Worm (Caenorhabditis elegans) whole organism, L2 larva: ENCODE data around the gene K02D10.2.

Source experiments
- F13H6.1 ChIP-seq: sonication (generic microtip); optimal IDR thresholded peaks from 2 replicates; lab custom pipeline; 2016; ENCODE audit warnings: missing genetic modification characterization, missing compliant biosample characterization
- R02D3.7 ChIP-seq: fragments of 150-350 bp; optimal IDR thresholded peaks from 2 replicates; lab custom pipeline; 2014; ENCODE audit warnings: missing biosample characterization, missing genetic modification characterization
- Y55F3AM.14 ChIP-seq: fragments of 200-800 bp; sonication (Bioruptor generic); optimal IDR thresholded peaks from 2 replicates; lab custom pipeline; 2018; ENCODE audit warnings: mild to moderate bottlenecking, missing genetic modification characterization, missing compliant biosample characterization
- alr-1 ChIP-seq: fragments of 150-350 bp; optimal IDR thresholded peaks from 2 replicates; lab custom pipeline; 2014; ENCODE audit warnings: missing biosample characterization, missing genetic modification characterization
- ama-1 ChIP-seq: fragments of 150-350 bp; optimal IDR thresholded peaks from 2 replicates; lab custom pipeline; 2018; ENCODE audit warnings: inconsistent platforms
- blmp-1 ChIP-seq: sonication (generic microtip); optimal IDR thresholded peaks from 2 replicates; lab custom pipeline; 2017; ENCODE audit warnings: missing genetic modification characterization, mild to moderate bottlenecking, missing compliant biosample characterization, antibody characterized with exemption, moderate library complexity; ENCODE audit not compliant: insufficient read depth
- ceh-16 ChIP-seq: fragments of 150-350 bp; optimal IDR thresholded peaks from 2 replicates; lab custom pipeline; 2014; ENCODE audit warnings: missing biosample characterization, missing genetic modification characterization
- ceh-82 ChIP-seq: fragments of 150-350 bp; optimal IDR thresholded peaks from 2 replicates; lab custom pipeline; 2014; ENCODE audit warnings: missing biosample characterization, missing genetic modification characterization
- crh-2 ChIP-seq: sonication (generic microtip); optimal IDR thresholded peaks from 2 replicates; lab custom pipeline; 2017; ENCODE audit warnings: missing biosample characterization, missing genetic modification characterization
- dmd-4 ChIP-seq: sonication (generic microtip); optimal IDR thresholded peaks from 2 replicates; lab custom pipeline; 2017; ENCODE audit warnings: missing biosample characterization, missing genetic modification characterization
- egl-27 ChIP-seq: sonication (generic microtip); optimal IDR thresholded peaks from 3 replicates; lab custom pipeline; 2017; ENCODE audit warnings: missing biosample characterization, missing genetic modification reagents, missing genetic modification characterization
- elt-1 ChIP-seq: fragments of 150-350 bp; optimal IDR thresholded peaks from 2 replicates; lab custom pipeline; 2014; ENCODE audit warnings: missing biosample characterization, missing genetic modification characterization
- fos-1 ChIP-seq: fragments of 150-350 bp; optimal IDR thresholded peaks from 2 replicates; lab custom pipeline; 2014; ENCODE audit warnings: missing biosample characterization, missing genetic modification characterization
- gmeb-1 ChIP-seq: fragments of 150-350 bp; optimal IDR thresholded peaks from 2 replicates; lab custom pipeline; 2014; ENCODE audit warnings: missing biosample characterization, missing genetic modification characterization
- lin-11 ChIP-seq: fragments of 150-350 bp; sonication (generic microtip); optimal IDR thresholded peaks from 2 replicates; lab custom pipeline; 2014; ENCODE audit warnings: missing biosample characterization, missing genetic modification characterization, inconsistent platforms, mixed read lengths
- lin-13 ChIP-seq: fragments of 150-350 bp; optimal IDR thresholded peaks from 2 replicates; lab custom pipeline; 2014; ENCODE audit warnings: missing biosample characterization, missing genetic modification reagents, missing genetic modification characterization
- lin-39 ChIP-seq: fragments of 150-350 bp; optimal IDR thresholded peaks from 2 replicates; lab custom pipeline; 2014; ENCODE audit warnings: missing biosample characterization, missing genetic modification reagents, missing genetic modification characterization
- lsy-2 ChIP-seq, 2 experiments: fragments of 150-350 bp in 1 of 2; sonication (generic microtip) in 1 of 2; optimal IDR thresholded peaks; 2 replicates each; lab custom pipeline; 2014 to 2017; ENCODE audit warnings: missing biosample characterization in 2 of 2, missing genetic modification characterization in 2 of 2
- mdl-1 ChIP-seq, 2 experiments: fragments of 150-350 bp in 1 of 2; sonication (generic microtip) in 1 of 2; optimal IDR thresholded peaks; 2 replicates each; lab custom pipeline; 2017; ENCODE audit warnings: missing biosample characterization in 2 of 2, missing genetic modification characterization in 2 of 2
- nhr-11 ChIP-seq: fragments of 150-350 bp; optimal IDR thresholded peaks from 2 replicates; lab custom pipeline; 2014; ENCODE audit warnings: missing biosample characterization, missing genetic modification characterization
- nhr-12 ChIP-seq: fragments of 150-350 bp; optimal IDR thresholded peaks from 2 replicates; lab custom pipeline; 2014; ENCODE audit warnings: missing biosample characterization, missing genetic modification characterization
- nhr-129 ChIP-seq: fragments of 150-350 bp; optimal IDR thresholded peaks from 2 replicates; lab custom pipeline; 2014; ENCODE audit warnings: missing biosample characterization, missing genetic modification characterization
- nhr-21 ChIP-seq: fragments of 150-350 bp; optimal IDR thresholded peaks from 2 replicates; lab custom pipeline; 2014; ENCODE audit warnings: missing biosample characterization, missing genetic modification characterization
- nhr-23 ChIP-seq: fragments of 150-350 bp; optimal IDR thresholded peaks from 2 replicates; lab custom pipeline; 2014; ENCODE audit warnings: missing biosample characterization, missing genetic modification reagents, missing genetic modification characterization
- nhr-25 ChIP-seq: fragments of 150-350 bp; sonication (generic microtip); optimal IDR thresholded peaks from 3 replicates; lab custom pipeline; 2014; ENCODE audit warnings: missing biosample characterization, missing genetic modification characterization
- nhr-77 ChIP-seq: fragments of 150-350 bp; optimal IDR thresholded peaks from 2 replicates; lab custom pipeline; 2014; ENCODE audit warnings: missing biosample characterization, missing genetic modification characterization
- peb-1 ChIP-seq: fragments of 150-350 bp; optimal IDR thresholded peaks from 2 replicates; lab custom pipeline; 2014; ENCODE audit warnings: missing biosample characterization, missing genetic modification characterization
- sem-4 ChIP-seq: fragments of 150-350 bp; optimal IDR thresholded peaks from 2 replicates; lab custom pipeline; 2014; ENCODE audit warnings: missing biosample characterization, missing genetic modification reagents, missing genetic modification characterization
- skn-1 ChIP-seq: sonication (generic microtip); optimal IDR thresholded peaks from 2 replicates; lab custom pipeline; 2017; ENCODE audit warnings: missing biosample characterization, missing genetic modification characterization
- sma-3 ChIP-seq: sonication (generic microtip); optimal IDR thresholded peaks from 2 replicates; lab custom pipeline; 2016; ENCODE audit warnings: missing genetic modification reagents, missing genetic modification characterization, missing compliant biosample characterization
- sma-9 ChIP-seq, 2 experiments: fragments of 150-350 bp in 1 of 2; sonication (generic microtip) in 1 of 2; optimal IDR thresholded peaks; 2 replicates each; lab custom pipeline; 2014 to 2016; ENCODE audit warnings: missing genetic modification characterization in 2 of 2, mild to moderate bottlenecking in 1 of 2, missing biosample characterization in 1 of 2, missing compliant biosample characterization in 1 of 2, missing genetic modification reagents in 1 of 2, moderate library complexity in 1 of 2
- snpc-4 ChIP-seq: fragments of 150-350 bp; optimal IDR thresholded peaks from 2 replicates; lab custom pipeline; 2014; ENCODE audit warnings: missing biosample characterization, missing genetic modification characterization
- unc-39 ChIP-seq: fragments of 150-350 bp; optimal IDR thresholded peaks from 2 replicates; lab custom pipeline; 2014; ENCODE audit warnings: missing biosample characterization, missing genetic modification characterization
- unc-55 ChIP-seq: fragments of 150-350 bp; sonication (generic microtip); optimal IDR thresholded peaks from 3 replicates; lab custom pipeline; 2014; ENCODE audit warnings: missing biosample characterization, missing genetic modification reagents, missing genetic modification characterization
- zag-1 ChIP-seq: fragments of 150-350 bp; optimal IDR thresholded peaks from 2 replicates; lab custom pipeline; 2014; ENCODE audit warnings: missing biosample characterization, missing genetic modification characterization
- ztf-1 ChIP-seq: fragments of 200-800 bp; sonication (Bioruptor generic); conservative IDR thresholded peaks from 2 replicates; pipeline ENCODE4 v1.3.6; 2022; ENCODE audit warnings: missing genetic modification characterization, missing compliant biosample characterization
- ztf-11 ChIP-seq: sonication (generic microtip); optimal IDR thresholded peaks from 2 replicates; lab custom pipeline; 2017; ENCODE audit warnings: missing biosample characterization, missing genetic modification characterization
- ztf-4 ChIP-seq: fragments of 150-350 bp; optimal IDR thresholded peaks from 2 replicates; lab custom pipeline; 2014; ENCODE audit warnings: missing biosample characterization, missing genetic modification characterization

Gene K02D10.2

ce11 chrIII:8794793-8795192 lies 23.7 kb upstream of the K02D10.2 start:
- TF ChIP-seq nhr-11 (tag; lab: Kevin White, UChicago) = no peak
- peak; percentile 11 for TF ChIP-seq ztf-4 (tag; lab: Kevin White, UChicago)
- TF ChIP-seq nhr-12 = no peak
- TF ChIP-seq alr-1 = no peak
- TF ChIP-seq nhr-21 = peak; percentile 45
- no peak for TF ChIP-seq dmd-4 (tag; lab: Kevin White, UChicago)
- no peak for TF ChIP-seq zag-1
- TF ChIP-seq unc-39 (tag; lab: Kevin White, UChicago) = no peak
- TF ChIP-seq fos-1 (tag; lab: Kevin White, UChicago) = peak; percentile 80
- peak; percentile 35 for TF ChIP-seq crh-2
- no peak for TF ChIP-seq ztf-11
- no peak for TF ChIP-seq snpc-4 (tag; lab: Kevin White, UChicago)
- peak; percentile 70 for TF ChIP-seq gmeb-1
- TF ChIP-seq unc-55 (GFP tag; lab: Kevin White, UChicago) = no peak
- TF ChIP-seq egl-27 (tag; lab: Kevin White, UChicago) = peak; percentile 74
- TF ChIP-seq nhr-23 (tag; lab: Kevin White, UChicago) = no peak
- TF ChIP-seq skn-1 (tag; lab: Kevin White, UChicago) = no peak
- peak; percentile 77 for TF ChIP-seq sma-3 (GFP tag; lab: Kevin White, UChicago)
- TF ChIP-seq nhr-129 (tag; lab: Kevin White, UChicago) = peak; percentile 85
- peak; percentile 91 for TF ChIP-seq sma-9 (GFP tag; optimal IDR thresholded peaks at IDR 0.05; lab: Kevin White, UChicago)
- no peak for TF ChIP-seq sma-9 (tag; optimal IDR thresholded peaks at IDR 0.05; lab: Kevin White, UChicago)
- TF ChIP-seq ceh-16 (tag; lab: Kevin White, UChicago) = peak; percentile 91
- TF ChIP-seq mdl-1 (tag; optimal IDR thresholded peaks at IDR 0.05; lab: Kevin White, UChicago) = peak; percentile 67 to 70
- peak; percentile 79 for TF ChIP-seq nhr-25 (tag; lab: Kevin White, UChicago)
- TF ChIP-seq peb-1 = peak; percentile 45
- TF ChIP-seq lin-39 (tag; lab: Kevin White, UChicago) = no peak
- TF ChIP-seq blmp-1 (tag; lab: Kevin White, UChicago) = peak; percentile 92
- TF ChIP-seq F13H6.1 (tag; lab: Kevin White, UChicago) = peak; percentile 93
- TF ChIP-seq Y55F3AM.14 (GFP tag; lab: Kevin White, UChicago) = peak; percentile 6
- TF ChIP-seq ceh-82 (tag; lab: Kevin White, UChicago) = no peak
- peak; percentile 37 for TF ChIP-seq lin-11
- peak; percentile 86 for TF ChIP-seq sem-4 (tag; lab: Kevin White, UChicago)
- peak; percentile 13 to 77 for TF ChIP-seq lsy-2 (tag; optimal IDR thresholded peaks at IDR 0.05; lab: Kevin White, UChicago)
- TF ChIP-seq nhr-77 = no peak
- TF ChIP-seq lin-13 = peak; percentile 64
- TF ChIP-seq R02D3.7 (tag; lab: Kevin White, UChicago) = no peak

ce11 chrIII:8792251-8792650 lies 21.2 kb upstream of the K02D10.2 start, which contains the start of gene ztf-1:
Gene ztf-1, minus strand, starts transcription at chrIII:8792351.
- no peak for TF ChIP-seq nhr-23 (tag; lab: Kevin White, UChicago)
- no peak for TF ChIP-seq lsy-2 (tag; optimal IDR thresholded peaks at IDR 0.05; lab: Kevin White, UChicago)
- TF ChIP-seq nhr-11 (tag; lab: Kevin White, UChicago) = no peak
- TF ChIP-seq nhr-77 = no peak

- TF ChIP-seq sma-9 (GFP tag; optimal IDR thresholded peaks at IDR 0.05; lab: Kevin White, UChicago) = no peak
- TF ChIP-seq sma-9 (tag; optimal IDR thresholded peaks at IDR 0.05; lab: Kevin White, UChicago) = no peak
- no peak for TF ChIP-seq unc-39 (tag; lab: Kevin White, UChicago)
- no peak for TF ChIP-seq elt-1
- no peak for TF ChIP-seq nhr-77
- no peak for TF ChIP-seq ama-1 (lab: Kevin White, UChicago)
- TF ChIP-seq gmeb-1 = no peak
- TF ChIP-seq blmp-1 (tag; lab: Kevin White, UChicago) = no peak
- no peak for TF ChIP-seq Y55F3AM.14 (GFP tag; lab: Kevin White, UChicago)
- TF ChIP-seq skn-1 (tag; lab: Kevin White, UChicago) = no peak
- no peak for TF ChIP-seq sem-4 (tag; lab: Kevin White, UChicago)
- TF ChIP-seq F13H6.1 (tag; lab: Kevin White, UChicago) = no peak
- no peak for TF ChIP-seq nhr-23 (tag; lab: Kevin White, UChicago)
- TF ChIP-seq ztf-1 = no peak
- TF ChIP-seq zag-1 = no peak
Observed at ce11 chrIII:8791235-8791634, 20.2 kb upstream of the K02D10.2 start, which contains the start of the genes zfp-1 and F54F2.14. Gene zfp-1, plus strand, starts transcription at chrIII:8791535. Gene F54F2.14, plus strand, starts transcription at chrIII:8791546.
